Worm (Caenorhabditis elegans) whole organism, L4 larva: ENCODE results near the gene xbx-5.
A peak's percentile ranks its signal among the peaks of the same experiment; 100 is the strongest.
"Not testable (repeated sequence)": the region's sequence is repeated elsewhere in the genome, so short reads cannot be mapped to it uniquely, and the experiment has no call there.

ENCODE experiments used
- D1046.2 ChIP-seq: fragments of 200-800 bp; sonication (Bioruptor generic); IDR thresholded peaks from 2 replicates; pipeline ENCODE4 v1.3.6; 2022; ENCODE audit warnings: missing genetic modification characterization, missing compliant biosample characterization
- F26F4.8 ChIP-seq: fragments of 200-800 bp; sonication (Bioruptor generic); conservative IDR thresholded peaks from 2 replicates; pipeline ENCODE4 v1.3.6; 2022; ENCODE audit warnings: missing genetic modification characterization, missing compliant biosample characterization
- R02D3.7 ChIP-seq: fragments of 150-350 bp; sonication (generic microtip); optimal IDR thresholded peaks from 3 replicates; lab custom pipeline; 2014; ENCODE audit warnings: missing biosample characterization, missing genetic modification characterization
- Y105C5A.15 ChIP-seq: fragments of 200-800 bp; sonication (Bioruptor generic); IDR thresholded peaks from 2 replicates; pipeline ENCODE4 v1.3.6; 2022; ENCODE audit warnings: missing genetic modification characterization, missing compliant biosample characterization
- aha-1 ChIP-seq: fragments of 150-350 bp; peaks from one replicate; lab custom pipeline; 2014; ENCODE audit warnings: missing biosample characterization, missing genetic modification characterization
- ama-1 ChIP-seq: fragments of 150-350 bp; optimal IDR thresholded peaks from 2 replicates; lab custom pipeline; 2014; ENCODE audit warnings: inconsistent platforms, mixed read lengths
- arid-1 ChIP-seq: fragments of 200-800 bp; sonication (Bioruptor generic); conservative IDR thresholded peaks from 2 replicates; pipeline ENCODE4 v1.3.6; 2022; ENCODE audit warnings: missing genetic modification reagents, missing genetic modification characterization, missing compliant biosample characterization
- attf-4 ChIP-seq: sonication (generic microtip); optimal IDR thresholded peaks from 3 replicates; lab custom pipeline; 2017; ENCODE audit warnings: missing biosample characterization, missing genetic modification characterization
- ctbp-1 ChIP-seq: fragments of 200-800 bp; sonication (Bioruptor generic); IDR thresholded peaks from 2 replicates; pipeline ENCODE4 v1.3.6; 2022; ENCODE audit warnings: missing genetic modification reagents, missing genetic modification characterization, missing compliant biosample characterization
- dmd-8 ChIP-seq: fragments of 200-800 bp; sonication (Bioruptor generic); IDR thresholded peaks from 2 replicates; pipeline ENCODE4 v1.3.6; 2022; ENCODE audit warnings: missing genetic modification characterization, missing compliant biosample characterization
- duxl-1 ChIP-seq: sonication (generic microtip); optimal IDR thresholded peaks from 2 replicates; lab custom pipeline; 2016; ENCODE audit warnings: mild to moderate bottlenecking, missing genetic modification characterization, moderate library complexity, missing compliant biosample characterization; ENCODE audit not compliant: poor library complexity
- dve-1 ChIP-seq: sonication (generic microtip); optimal IDR thresholded peaks from 2 replicates; lab custom pipeline; 2017; ENCODE audit warnings: antibody characterized with exemption, mild to moderate bottlenecking, missing genetic modification characterization, missing compliant biosample characterization; ENCODE audit not compliant: insufficient read depth
- egl-43 ChIP-seq: fragments of 200-800 bp; sonication (Bioruptor generic); IDR thresholded peaks from 2 replicates; pipeline ENCODE4 v1.3.6; 2022; ENCODE audit warnings: missing genetic modification reagents, missing genetic modification characterization, missing compliant biosample characterization
- hlh-11 ChIP-seq: fragments of 200-800 bp; sonication (Bioruptor generic); optimal IDR thresholded peaks from 2 replicates; lab custom pipeline; 2018; ENCODE audit warnings: mild to moderate bottlenecking, missing genetic modification characterization, missing compliant biosample characterization
- hlh-30 ChIP-seq: sonication (generic microtip); optimal IDR thresholded peaks from 2 replicates; lab custom pipeline; 2017; ENCODE audit warnings: antibody characterized with exemption, mild to moderate bottlenecking, missing genetic modification characterization, missing compliant biosample characterization; ENCODE audit not compliant: insufficient read depth
- lim-7 ChIP-seq: fragments of 200-800 bp; sonication (Bioruptor generic); IDR thresholded peaks from 2 replicates; pipeline ENCODE4 v1.3.6; 2022; ENCODE audit warnings: missing genetic modification characterization, missing compliant biosample characterization
- lin-1 ChIP-seq: fragments of 200-800 bp; sonication (Bioruptor generic); IDR thresholded peaks from 2 replicates; pipeline ENCODE4 v1.3.6; 2022; ENCODE audit warnings: missing genetic modification reagents, missing genetic modification characterization, missing compliant biosample characterization
- lin-15B ChIP-seq: fragments of 150-350 bp; sonication (generic microtip); optimal IDR thresholded peaks from 3 replicates; lab custom pipeline; 2014; ENCODE audit warnings: missing biosample characterization, missing genetic modification characterization
- lin-38 ChIP-seq: fragments of 200-800 bp; sonication (Bioruptor generic); IDR thresholded peaks from 2 replicates; pipeline ENCODE4 v1.3.6; 2022; ENCODE audit warnings: missing genetic modification reagents, missing genetic modification characterization, missing compliant biosample characterization
- mdl-1 ChIP-seq, 2 experiments: fragments of 150-350 bp in 1 of 2; sonication (generic microtip) in 1 of 2; optimal IDR thresholded peaks; 2 replicates each; lab custom pipeline; 2014 to 2017; ENCODE audit warnings: missing biosample characterization in 2 of 2, missing genetic modification characterization in 2 of 2
- mxl-3 ChIP-seq: fragments of 200-800 bp; sonication (Bioruptor generic); optimal IDR thresholded peaks from 2 replicates; lab custom pipeline; 2018; ENCODE audit warnings: mild to moderate bottlenecking, missing genetic modification characterization, missing compliant biosample characterization
- nhr-10 ChIP-seq: fragments of 150-350 bp; optimal IDR thresholded peaks from 2 replicates; lab custom pipeline; 2014; ENCODE audit warnings: missing biosample characterization, missing genetic modification characterization
- pha-4 ChIP-seq, 2 experiments: fragments of 150-350 bp in 1 of 2; fragments of 200-800 bp in 1 of 2; sonication (Bioruptor generic) in 1 of 2; IDR thresholded peaks in 1 of 2; optimal IDR thresholded peaks in 1 of 2; 2 replicates each; pipeline versions ENCODE4 v1.3.6 to Lab custom; 2014 to 2022; ENCODE audit warnings: missing genetic modification characterization in 2 of 2, missing genetic modification reagents in 2 of 2, missing biosample characterization in 1 of 2, missing compliant biosample characterization in 1 of 2
- php-3 ChIP-seq: fragments of 200-800 bp; sonication (Bioruptor generic); IDR thresholded peaks from 2 replicates; pipeline ENCODE4 v1.3.6; 2022; ENCODE audit warnings: missing genetic modification reagents, missing genetic modification characterization, missing compliant biosample characterization
- set-16 ChIP-seq: fragments of 200-800 bp; sonication (Bioruptor generic); IDR thresholded peaks from 2 replicates; pipeline ENCODE4 v1.3.6; 2022; ENCODE audit warnings: missing genetic modification reagents, missing genetic modification characterization, missing compliant biosample characterization
- tra-1 ChIP-seq: fragments of 200-800 bp; sonication (Bioruptor generic); IDR thresholded peaks from 2 replicates; pipeline ENCODE4 v1.3.6; 2022; ENCODE audit warnings: missing genetic modification reagents, missing genetic modification characterization, missing compliant biosample characterization

Gene xbx-5

DNA sequence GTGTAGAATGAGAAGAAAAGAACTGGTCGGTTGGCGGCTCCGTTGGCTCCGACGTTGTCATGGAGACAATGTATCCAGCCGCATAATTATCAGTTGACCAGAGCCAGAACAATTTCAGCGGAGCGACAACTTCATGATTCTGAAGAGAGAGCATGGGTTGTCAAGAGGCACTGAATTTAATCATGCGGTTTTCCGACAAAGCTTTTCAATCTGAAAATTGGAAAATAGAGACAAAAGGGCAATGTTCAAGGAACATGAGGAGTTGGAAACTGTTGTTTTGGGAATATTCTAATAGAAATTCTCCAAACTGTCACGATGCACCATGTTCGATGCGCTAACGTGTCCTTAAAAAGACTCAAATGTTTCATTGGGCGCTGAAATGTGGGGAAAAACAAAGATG, at the start of gene xbx-5:
Gene xbx-5, minus strand, starts transcription at position 56 of the 400 bp plus-strand sequence.
- no peak for TF ChIP-seq mdl-1 (tag; optimal IDR thresholded peaks at IDR 0.05; lab: Kevin White, UChicago)
- no peak for TF ChIP-seq tra-1 (GFP tag; lab: Robert Waterston, UW)
- TF ChIP-seq nhr-10 (tag; lab: Kevin White, UChicago) = peak; percentile 39
- TF ChIP-seq aha-1 = peak; percentile 91
- peak; percentile 9 for TF ChIP-seq ama-1 (lab: Kevin White, UChicago)
- TF ChIP-seq php-3 = no peak
- TF ChIP-seq Y105C5A.15 (GFP tag; lab: Robert Waterston, UW) = no peak
- no peak for TF ChIP-seq mxl-3 (GFP tag; lab: Kevin White, UChicago)
- TF ChIP-seq attf-4 = no peak
- TF ChIP-seq R02D3.7 (tag; lab: Kevin White, UChicago) = no peak
- TF ChIP-seq, all 104 proteins: peak for 3

ce11 chrIII:3852030-3852579, 47.8 kb upstream of the xbx-5 start, which contains the start of gene cyp-25A4:
TSS of gene cyp-25A4 (minus strand) at chrIII:3852080.
- peak; percentile 86 for TF ChIP-seq lin-38 (GFP tag; lab: Robert Waterston, UW)
- TF ChIP-seq lin-1 = 0 out of 2 replicates have a peak, but pooled peaks have one; percentile 20

- TF ChIP-seq pha-4 (GFP tag; IDR thresholded peaks at IDR 0.05; lab: Robert Waterston, UW) (peak; percentile 15; the same call in 1 of the 2 replicates), egl-43 (GFP tag; lab: Robert Waterston, UW) (peak; percentile 32; the same call in 1 of the 2 replicates), set-16 (GFP tag; lab: Robert Waterston, UW) (peak; percentile 92)
- TF ChIP-seq pha-4 (tag; optimal IDR thresholded peaks at IDR 0.05; lab: Kevin White, UChicago) = not testable (repeated sequence)
- TF ChIP-seq, all 104 proteins: peak for 3; not testable (repeated sequence) for 101
These were observed 41.4 kb upstream of the xbx-5 start for ce11 chrIII:3845708-3846107.

- TF ChIP-seq pha-4 (GFP tag; IDR thresholded peaks at IDR 0.05; lab: Robert Waterston, UW) = 0 out of 2 replicates have a peak, but pooled peaks have one; percentile 23
- not testable (repeated sequence) for TF ChIP-seq pha-4 (tag; optimal IDR thresholded peaks at IDR 0.05; lab: Kevin White, UChicago)
- 0 out of 2 replicates have a peak, but pooled peaks have one; percentile 20 for TF ChIP-seq ctbp-1 (GFP tag; lab: Robert Waterston, UW)
- TF ChIP-seq lim-7 (GFP tag; lab: Robert Waterston, UW) = peak; percentile 54
- TF ChIP-seq F26F4.8 (GFP tag; lab: Robert Waterston, UW) = 0 out of 2 replicates have a peak, but pooled peaks have one; percentile 26
- TF ChIP-seq dmd-8 (GFP tag; lab: Robert Waterston, UW) = peak; percentile 57; the same call in 1 of the 2 replicates
- 0 out of 2 replicates have a peak, but pooled peaks have one; percentile 56 for TF ChIP-seq D1046.2
- peak; percentile 29; the same call in 1 of the 2 replicates for TF ChIP-seq arid-1 (GFP tag; lab: Robert Waterston, UW)
These were observed 40.5 kb upstream of the xbx-5 start, which contains the start of gene maph-1.3 for ce11 chrIII:3844746-3845145. TSS of gene maph-1.3 (plus strand) at chrIII:3844893.

ce11 chrIII:3843514-3843913, 39.2 kb upstream of the xbx-5 start, which contains the start of gene C36A4.4:
TSS of gene C36A4.4 (minus strand) at chrIII:3843614.
- not testable (repeated sequence) for TF ChIP-seq hlh-30 (tag; lab: Kevin White, UChicago); dve-1; duxl-1 (tag; lab: Kevin White, UChicago)

ce11 chrIII:3840279-3840678, 36.0 kb upstream of the xbx-5 start, which contains the start of gene C36A4.11:
TSS of gene C36A4.11 (plus strand) at chrIII:3840579.
- TF ChIP-seq mxl-3 (GFP tag; lab: Kevin White, UChicago); lin-15B (tag; lab: Kevin White, UChicago); hlh-11 (tag; lab: Kevin White, UChicago): not testable (repeated sequence)
- TF ChIP-seq, all 104 proteins: peak for 0; not testable (repeated sequence) for 104
